Worm (Caenorhabditis elegans): ENCODE measurements around the gene ZK809.8.

Gene ZK809.8

ce11 chrIV:11649031-11649430 is at the start of gene ZK809.8 (continued):
- no peak for TF ChIP-seq tlp-1 (tag; optimal IDR thresholded peaks at IDR 0.05)

ce11 chrIV:11697514-11697913 is 48.6 kb upstream of the ZK809.8 start:
- no peak for TF ChIP-seq dsc-1 (tag; optimal IDR thresholded peaks at IDR 0.05)
- TF ChIP-seq pag-3 (tag; optimal IDR thresholded peaks at IDR 0.05; ENCODE audit: borderline replicate concordance, insufficient read depth): no peak
- TF ChIP-seq lin-15B (tag; optimal IDR thresholded peaks at IDR 0.05): no peak
- TF ChIP-seq nhr-237 (tag; optimal IDR thresholded peaks at IDR 0.05): no peak

ce11 chrIV:11695634-11696033 is 46.8 kb upstream of the ZK809.8 start:
- no peak for TF ChIP-seq aly-2 (tag; optimal IDR thresholded peaks at IDR 0.05)

ce11 chrIV:11694143-11694542 is 45.3 kb upstream of the ZK809.8 start, which contains the start of gene ZK792.7:
ZK792.7 (plus strand) TSS chrIV:11694443.
- TF ChIP-seq unc-30 (tag; optimal IDR thresholded peaks at IDR 0.05) (no peak), xbp-1 (tag; optimal IDR thresholded peaks at IDR 0.05) (no peak), aly-2 (tag; optimal IDR thresholded peaks at IDR 0.05) (no peak), efl-1 (optimal IDR thresholded peaks at IDR 0.05) (no peak), efl-1 (GFP tag; optimal IDR thresholded peaks at IDR 0.05 in 1 of 2) (no peak), alr-1 (tag; optimal IDR thresholded peaks at IDR 0.05; ENCODE audit: borderline replicate concordance) (no peak), pax-3 (tag; optimal IDR thresholded peaks at IDR 0.05) (no peak), fkh-8 (tag; optimal IDR thresholded peaks at IDR 0.05) (no peak), lin-39 (tag; optimal IDR thresholded peaks at IDR 0.05) (no peak), ztf-11 (tag; optimal IDR thresholded peaks at IDR 0.05) (no peak), irx-1 (tag; optimal IDR thresholded peaks at IDR 0.05) (no peak), pqm-1 (tag; optimal IDR thresholded peaks at IDR 0.05) (no peak), zag-1 (tag; optimal IDR thresholded peaks at IDR 0.05) (no peak), fkh-4 (tag; optimal IDR thresholded peaks at IDR 0.05; ENCODE audit: borderline replicate concordance) (no peak), hlh-4 (tag; optimal IDR thresholded peaks at IDR 0.05) (no peak), sptf-1 (tag; optimal IDR thresholded peaks at IDR 0.05) (no peak)

ce11 chrIV:11693493-11693892 is 44.6 kb upstream of the ZK809.8 start, which contains the start of gene ZK792.12:
ZK792.12 (plus strand) TSS chrIV:11693793.
- no peak for TF ChIP-seq dpl-1 (GFP tag; optimal IDR thresholded peaks at IDR 0.05)
- no peak for TF ChIP-seq nhr-90 (tag; optimal IDR thresholded peaks at IDR 0.05; ENCODE audit: poor library complexity)
- TF ChIP-seq ama-1 (optimal IDR thresholded peaks at IDR 0.05): no peak
- TF ChIP-seq mab-9 (GFP tag; IDR thresholded peaks at IDR 0.05): no peak
- no peak for TF ChIP-seq lin-14 (GFP tag; optimal IDR thresholded peaks at IDR 0.05)

- no peak for TF ChIP-seq pqm-1 (tag; optimal IDR thresholded peaks at IDR 0.05)
- TF ChIP-seq rnt-1 (tag; optimal IDR thresholded peaks at IDR 0.05): peak; percentile 80
- no peak for TF ChIP-seq nhr-12 (tag; optimal IDR thresholded peaks at IDR 0.05)
- no peak for TF ChIP-seq fos-1 (tag; optimal IDR thresholded peaks at IDR 0.05)
- TF ChIP-seq snu-23 (GFP tag; optimal IDR thresholded peaks at IDR 0.05): peak; percentile 88
- TF ChIP-seq skn-1 (tag; optimal IDR thresholded peaks at IDR 0.05): peak; percentile 60
- TF ChIP-seq ceh-88 (GFP tag; IDR thresholded peaks at IDR 0.05): no peak
- no peak for TF ChIP-seq zip-4 (GFP tag; optimal IDR thresholded peaks at IDR 0.05)
- TF ChIP-seq nhr-19 (GFP tag; conservative IDR thresholded peaks at IDR 0.05): peak; percentile 65
- no peak for TF ChIP-seq unc-30 (tag; optimal IDR thresholded peaks at IDR 0.05)
- peak in 1 of 2 experiments; percentile 72 for TF ChIP-seq egl-27 (tag; optimal IDR thresholded peaks at IDR 0.05)
- peak; percentile 29 for TF ChIP-seq fkh-8 (tag; optimal IDR thresholded peaks at IDR 0.05)
- peak; percentile 62 for TF ChIP-seq egl-13 (tag; optimal IDR thresholded peaks at IDR 0.05)
- peak; percentile 71 for TF ChIP-seq lin-13 (GFP tag; optimal IDR thresholded peaks at IDR 0.05)
- TF ChIP-seq jun-1 (tag; optimal IDR thresholded peaks at IDR 0.05): peak; percentile 42
- TF ChIP-seq nhr-237 (tag; optimal IDR thresholded peaks at IDR 0.05): peak; percentile 67
- no peak for TF ChIP-seq lin-39 (tag; optimal IDR thresholded peaks at IDR 0.05)
- TF ChIP-seq dsc-1 (tag; optimal IDR thresholded peaks at IDR 0.05): peak; percentile 62
- peak; percentile 73 for TF ChIP-seq tbx-2 (tag; optimal IDR thresholded peaks at IDR 0.05)
- TF ChIP-seq aly-2 (tag; optimal IDR thresholded peaks at IDR 0.05): no peak
- TF ChIP-seq ceh-90 (tag; optimal IDR thresholded peaks at IDR 0.05): no peak
- peak; percentile 64 for TF ChIP-seq xbp-1 (tag; optimal IDR thresholded peaks at IDR 0.05)
- TF ChIP-seq sox-4 (tag; optimal IDR thresholded peaks at IDR 0.05): no peak
- TF ChIP-seq mef-2 (tag; optimal IDR thresholded peaks at IDR 0.05): peak; percentile 9
- peak; percentile 88 for TF ChIP-seq ces-1 (GFP tag; optimal IDR thresholded peaks at IDR 0.05)
- TF ChIP-seq irx-1 (tag; optimal IDR thresholded peaks at IDR 0.05): peak; percentile 25
Observed at ce11 chrIV:11692071-11692673, 43.3 kb upstream of the ZK809.8 start.
